Fruit fly (Drosophila melanogaster): ENCODE measurements around the gene rumpel.

DNA sequence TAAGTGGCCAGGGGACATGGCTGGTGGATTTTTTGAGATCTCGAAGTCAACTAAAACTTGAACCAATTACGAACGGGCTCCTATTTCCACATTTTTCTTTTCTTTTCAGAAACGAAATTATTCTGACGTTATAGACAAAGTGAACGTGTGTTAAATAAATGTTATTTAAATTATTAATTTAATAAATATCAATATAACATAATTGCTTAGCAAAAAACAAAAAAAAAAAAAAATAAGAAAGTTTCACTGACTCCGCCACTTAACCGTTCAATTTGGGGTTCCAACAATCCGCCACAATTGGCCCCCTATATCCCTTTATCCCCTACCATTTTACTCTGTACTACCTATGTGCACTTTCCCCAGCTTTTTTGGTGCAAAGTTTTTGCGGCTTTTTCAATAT, 35.5 kb upstream of the rumpel start, which contains the start of gene CG42781:
- TF ChIP-seq Abd-B (GFP tag; optimal IDR thresholded peaks at IDR 0.05), result no peak
- TF ChIP-seq psq (GFP tag; optimal IDR thresholded peaks at IDR 0.05), result no peak
- TF ChIP-seq OdsH (GFP tag; optimal IDR thresholded peaks at IDR 0.05), result no peak
- TF ChIP-seq Hr78 (GFP tag; optimal IDR thresholded peaks at IDR 0.05), result no peak

Data from whole organism, wandering third instar larva.